Fruit fly (Drosophila melanogaster) whole organism, adult: ENCODE results near the gene RpL7.

Experiments used
- CG33017 ChIP-seq: fragments of 200-800 bp; sonication (Bioruptor generic); optimal IDR thresholded peaks from 2 replicates; lab custom pipeline; 2018; ENCODE audit warnings: missing biosample characterization, mild to moderate bottlenecking, missing genetic modification characterization, moderate library complexity
- bab1 ChIP-seq: fragments of 200-800 bp; sonication (Bioruptor generic); optimal IDR thresholded peaks from 3 replicates; lab custom pipeline; 2019; ENCODE audit warnings: missing biosample characterization, mild to moderate bottlenecking, missing genetic modification characterization, moderate library complexity
- kay ChIP-seq: fragments of 200-800 bp; sonication (Bioruptor generic); peaks from one replicate; lab custom pipeline; 2016; ENCODE audit warnings: missing biosample characterization, missing genetic modification characterization, borderline replicate concordance
- ovo ChIP-seq: fragments of 200-800 bp; sonication (Bioruptor generic); optimal IDR thresholded peaks from 2 replicates; lab custom pipeline; 2016; ENCODE audit warnings: missing biosample characterization, missing genetic modification characterization
- tj ChIP-seq: fragments of 200-800 bp; sonication (Bioruptor generic); optimal IDR thresholded peaks from 3 replicates; lab custom pipeline; 2017; ENCODE audit warnings: missing biosample characterization, mild to moderate bottlenecking, missing genetic modification characterization, moderate library complexity

DNA sequence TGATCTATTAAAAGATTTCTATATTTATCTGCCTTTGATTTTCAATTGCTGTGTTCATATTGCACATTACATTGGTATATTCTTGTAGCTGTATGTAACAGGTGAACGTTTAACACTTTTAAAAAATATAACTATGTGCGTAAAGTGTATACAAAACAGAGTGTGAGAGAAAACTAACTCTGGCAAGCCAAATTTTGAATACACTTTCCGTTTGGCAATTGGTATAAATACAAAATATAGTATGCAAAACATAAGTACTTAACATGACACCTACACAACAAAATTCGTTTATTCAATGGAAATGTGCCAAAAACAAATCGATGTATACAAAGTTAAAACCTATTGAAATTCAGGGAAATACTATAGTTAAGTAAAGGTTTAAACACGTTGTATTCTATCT is 32.0 kb downstream of the RpL7 start:
- TF ChIP-seq tj (no peak), kay (GFP tag; lab: Kevin White, UChicago) (peak; percentile 91), ovo (GFP tag; lab: Kevin White, UChicago) (no peak), CG33017 (no peak), bab1 (GFP tag; lab: Kevin White, UChicago) (no peak)
